Worm (Caenorhabditis elegans) whole organism, L4 larva: Measurements from ENCODE around the gene Y69A2AR.25.
A peak's percentile ranks its signal among the peaks of the same experiment; 100 is the strongest.

ENCODE experiments used
- F10B5.3 ChIP-seq: sonication (generic microtip); optimal IDR thresholded peaks from 2 replicates; lab custom pipeline; 2016; ENCODE audit warnings: mild to moderate bottlenecking, missing genetic modification characterization, missing compliant biosample characterization
- F26F4.8 ChIP-seq: fragments of 200-800 bp; sonication (Bioruptor generic); conservative IDR thresholded peaks from 2 replicates; pipeline ENCODE4 v1.3.6; 2022; ENCODE audit warnings: missing genetic modification characterization, missing compliant biosample characterization
- F49E8.2 ChIP-seq: sonication (generic microtip); optimal IDR thresholded peaks from 2 replicates; lab custom pipeline; 2016; ENCODE audit warnings: missing compliant biosample characterization, mild to moderate bottlenecking, missing genetic modification characterization, borderline replicate concordance
- T20F7.1 ChIP-seq: fragments of 200-800 bp; sonication (Bioruptor generic); optimal IDR thresholded peaks from 2 replicates; lab custom pipeline; 2018; ENCODE audit warnings: mild to moderate bottlenecking, missing genetic modification characterization, missing compliant biosample characterization
- T26A8.4 ChIP-seq: fragments of 200-800 bp; sonication (Bioruptor generic); IDR thresholded peaks from 2 replicates; pipeline ENCODE4 v1.3.6; 2022; ENCODE audit warnings: missing genetic modification characterization, missing compliant biosample characterization
- Y105C5A.15 ChIP-seq: fragments of 200-800 bp; sonication (Bioruptor generic); IDR thresholded peaks from 2 replicates; pipeline ENCODE4 v1.3.6; 2022; ENCODE audit warnings: missing genetic modification characterization, missing compliant biosample characterization
- Y48G9A.11 ChIP-seq: fragments of 200-800 bp; sonication (Bioruptor generic); IDR thresholded peaks from 2 replicates; pipeline ENCODE4 v1.3.6; 2022; ENCODE audit warnings: missing genetic modification reagents, missing genetic modification characterization, missing compliant biosample characterization
- ZK546.5 ChIP-seq, 2 experiments: sonication (generic microtip); optimal IDR thresholded peaks; 2 replicates each; lab custom pipeline; 2017; ENCODE audit warnings: missing biosample characterization in 2 of 2, missing genetic modification characterization in 2 of 2
- ceh-28 ChIP-seq: fragments of 150-350 bp; optimal IDR thresholded peaks from 2 replicates; lab custom pipeline; 2014; ENCODE audit warnings: missing biosample characterization, missing genetic modification reagents, missing genetic modification characterization
- ceh-44 ChIP-seq: fragments of 200-800 bp; sonication (Bioruptor generic); IDR thresholded peaks from 2 replicates; pipeline ENCODE4 v1.3.6; 2022; ENCODE audit warnings: missing genetic modification reagents, missing genetic modification characterization, missing compliant biosample characterization
- ceh-62 ChIP-seq: sonication (generic microtip); optimal IDR thresholded peaks from 2 replicates; lab custom pipeline; 2017; ENCODE audit warnings: missing biosample characterization, missing genetic modification characterization
- ces-1 ChIP-seq: fragments of 150-350 bp; sonication (generic microtip); optimal IDR thresholded peaks from 4 replicates; lab custom pipeline; 2014; ENCODE audit warnings: missing biosample characterization, missing genetic modification reagents, missing genetic modification characterization
- daf-12 ChIP-seq: fragments of 150-350 bp; optimal IDR thresholded peaks from 2 replicates; lab custom pipeline; 2014; ENCODE audit warnings: missing biosample characterization, missing genetic modification reagents, missing genetic modification characterization
- daf-8 ChIP-seq: fragments of 200-800 bp; sonication (Bioruptor generic); IDR thresholded peaks from 2 replicates; pipeline ENCODE4 v1.3.6; 2022; ENCODE audit warnings: missing genetic modification characterization, missing compliant biosample characterization
- dve-1 ChIP-seq: sonication (generic microtip); optimal IDR thresholded peaks from 2 replicates; lab custom pipeline; 2017; ENCODE audit warnings: antibody characterized with exemption, mild to moderate bottlenecking, missing genetic modification characterization, missing compliant biosample characterization; ENCODE audit not compliant: insufficient read depth
- hlh-30 ChIP-seq: sonication (generic microtip); optimal IDR thresholded peaks from 2 replicates; lab custom pipeline; 2017; ENCODE audit warnings: antibody characterized with exemption, mild to moderate bottlenecking, missing genetic modification characterization, missing compliant biosample characterization; ENCODE audit not compliant: insufficient read depth
- hmg-1.1 ChIP-seq: fragments of 200-800 bp; sonication (Bioruptor generic); IDR thresholded peaks from 2 replicates; pipeline ENCODE4 v1.3.6; 2022; ENCODE audit warnings: missing genetic modification reagents, missing genetic modification characterization, missing compliant biosample characterization
- lin-38 ChIP-seq: fragments of 200-800 bp; sonication (Bioruptor generic); IDR thresholded peaks from 2 replicates; pipeline ENCODE4 v1.3.6; 2022; ENCODE audit warnings: missing genetic modification reagents, missing genetic modification characterization, missing compliant biosample characterization
- lin-39 ChIP-seq: fragments of 150-350 bp; optimal IDR thresholded peaks from 2 replicates; lab custom pipeline; 2014; ENCODE audit warnings: missing biosample characterization, missing genetic modification reagents, missing genetic modification characterization
- lir-3 ChIP-seq: sonication (generic microtip); optimal IDR thresholded peaks from 2 replicates; lab custom pipeline; 2016; ENCODE audit warnings: mild to moderate bottlenecking, missing genetic modification characterization, missing compliant biosample characterization
- mdl-1 ChIP-seq, 2 experiments: fragments of 150-350 bp in 1 of 2; sonication (generic microtip) in 1 of 2; optimal IDR thresholded peaks; 2 replicates each; lab custom pipeline; 2014 to 2017; ENCODE audit warnings: missing biosample characterization in 2 of 2, missing genetic modification characterization in 2 of 2
- mxl-2 ChIP-seq: fragments of 200-800 bp; sonication (Bioruptor generic); conservative IDR thresholded peaks from 2 replicates; pipeline ENCODE4 v1.3.6; 2022; ENCODE audit warnings: missing genetic modification reagents, missing genetic modification characterization, missing compliant biosample characterization
- nhr-28 ChIP-seq: fragments of 150-350 bp; optimal IDR thresholded peaks from 2 replicates; lab custom pipeline; 2014; ENCODE audit warnings: missing biosample characterization, missing genetic modification characterization
- nhr-41 ChIP-seq: fragments of 200-800 bp; sonication (Bioruptor generic); IDR thresholded peaks from 2 replicates; pipeline ENCODE4 v1.3.6; 2022; ENCODE audit warnings: missing genetic modification reagents, missing genetic modification characterization, missing compliant biosample characterization
- nhr-48 ChIP-seq: sonication (generic microtip); optimal IDR thresholded peaks from 2 replicates; lab custom pipeline; 2016; ENCODE audit warnings: mild to moderate bottlenecking, missing genetic modification characterization, missing compliant biosample characterization
- nhr-6 ChIP-seq: fragments of 150-350 bp; optimal IDR thresholded peaks from 2 replicates; lab custom pipeline; 2014; ENCODE audit warnings: missing biosample characterization, missing genetic modification characterization
- rbr-2 ChIP-seq: sonication (generic microtip); optimal IDR thresholded peaks from 2 replicates; lab custom pipeline; 2016; ENCODE audit warnings: missing genotype, missing genetic modification characterization, missing compliant biosample characterization
- set-16 ChIP-seq: fragments of 200-800 bp; sonication (Bioruptor generic); IDR thresholded peaks from 2 replicates; pipeline ENCODE4 v1.3.6; 2022; ENCODE audit warnings: missing genetic modification reagents, missing genetic modification characterization, missing compliant biosample characterization
- snpc-4 ChIP-seq: fragments of 150-350 bp; optimal IDR thresholded peaks from 2 replicates; lab custom pipeline; 2014; ENCODE audit warnings: missing biosample characterization, missing genetic modification characterization
- tag-97 ChIP-seq: fragments of 200-800 bp; sonication (Bioruptor generic); IDR thresholded peaks from 2 replicates; pipeline ENCODE4 v1.3.6; 2022; ENCODE audit warnings: missing genetic modification characterization, missing compliant biosample characterization
- tra-1 ChIP-seq: fragments of 200-800 bp; sonication (Bioruptor generic); IDR thresholded peaks from 2 replicates; pipeline ENCODE4 v1.3.6; 2022; ENCODE audit warnings: missing genetic modification reagents, missing genetic modification characterization, missing compliant biosample characterization
- zag-1 ChIP-seq: fragments of 150-350 bp; optimal IDR thresholded peaks from 2 replicates; lab custom pipeline; 2014; ENCODE audit warnings: missing biosample characterization, missing genetic modification characterization
- zfp-2 ChIP-seq: sonication (generic microtip); optimal IDR thresholded peaks from 2 replicates; lab custom pipeline; 2016; ENCODE audit warnings: mild to moderate bottlenecking, missing genetic modification characterization, missing compliant biosample characterization
- ztf-11 ChIP-seq: fragments of 150-350 bp; optimal IDR thresholded peaks from 2 replicates; lab custom pipeline; 2014; ENCODE audit warnings: missing biosample characterization, missing genetic modification characterization

Gene Y69A2AR.25

ce11 chrIV:2572107-2572506, 3.9 kb upstream of the Y69A2AR.25 start, which contains the start of gene Y69A2AR.51:
TSS of gene Y69A2AR.51 (plus strand) at chrIV:2572407.
- TF ChIP-seq ZK546.5 (tag; optimal IDR thresholded peaks at IDR 0.05; lab: Kevin White, UChicago) = no peak
- TF ChIP-seq F49E8.2 (tag; lab: Kevin White, UChicago) = no peak
- no peak for TF ChIP-seq rbr-2 (tag; lab: Kevin White, UChicago)
- TF ChIP-seq T20F7.1 (GFP tag; lab: Kevin White, UChicago) = no peak
- TF ChIP-seq mxl-2 = no peak
- no peak for TF ChIP-seq daf-12
- no peak for TF ChIP-seq ceh-62
- TF ChIP-seq daf-8 = no peak
- no peak for TF ChIP-seq snpc-4 (tag; lab: Kevin White, UChicago)
- no peak for TF ChIP-seq lir-3 (tag; lab: Kevin White, UChicago)
- TF ChIP-seq Y105C5A.15 = no peak
- no peak for TF ChIP-seq lin-39 (tag; lab: Kevin White, UChicago)
- TF ChIP-seq hlh-30 = no peak
- no peak for TF ChIP-seq nhr-28 (tag; lab: Kevin White, UChicago)
- TF ChIP-seq tra-1 (GFP tag; lab: Robert Waterston, UW) = no peak

- no peak for TF ChIP-seq daf-12
- TF ChIP-seq T26A8.4 (GFP tag; lab: Robert Waterston, UW) = no peak
- no peak for TF ChIP-seq rbr-2 (tag; lab: Kevin White, UChicago)
- no peak for TF ChIP-seq set-16 (GFP tag; lab: Robert Waterston, UW)
- no peak for TF ChIP-seq ceh-28 (tag; lab: Kevin White, UChicago)
- TF ChIP-seq F10B5.3 (tag; lab: Kevin White, UChicago) = no peak
- TF ChIP-seq hmg-1.1 (GFP tag; lab: Robert Waterston, UW) = no peak
- TF ChIP-seq, all 104 proteins: peak for 0
Measured at ce11 chrIV:2563969-2564368, 4.2 kb downstream of the Y69A2AR.25 start, which contains the start of gene Y69A2AR.24. TSS of gene Y69A2AR.24 (minus strand) at chrIV:2564069.

ce11 chrIV:2562071-2562470, 6.1 kb downstream of the Y69A2AR.25 start, which contains the start of gene Y69A2AR.50:
TSS of gene Y69A2AR.50 (plus strand) at chrIV:2562371.
- TF ChIP-seq zag-1 (tag; lab: Kevin White, UChicago) (no peak), Y48G9A.11 (GFP tag; lab: Robert Waterston, UW) (no peak), zfp-2 (tag; lab: Kevin White, UChicago) (no peak), nhr-28 (tag; lab: Kevin White, UChicago) (no peak), dve-1 (tag; lab: Kevin White, UChicago) (no peak)

ce11 chrIV:2561358-2561757, 6.8 kb downstream of the Y69A2AR.25 start, which contains the start of gene Y69A2AR.46:
TSS of gene Y69A2AR.46 (plus strand) at chrIV:2561658.
- TF ChIP-seq lin-38 (GFP tag; lab: Robert Waterston, UW) (no peak), lir-3 (tag; lab: Kevin White, UChicago) (no peak), zag-1 (tag; lab: Kevin White, UChicago) (no peak), tag-97 (GFP tag; lab: Robert Waterston, UW) (no peak), nhr-41 (no peak), ces-1 (no peak), nhr-6 (tag; lab: Kevin White, UChicago) (no peak), nhr-48 (no peak), ceh-44 (GFP tag; lab: Robert Waterston, UW) (no peak), ztf-11 (no peak), mdl-1 (tag; optimal IDR thresholded peaks at IDR 0.05; lab: Kevin White, UChicago) (no peak), F26F4.8 (GFP tag; lab: Robert Waterston, UW) (no peak)

ce11 chrIV:2556211-2556610, 12.0 kb downstream of the Y69A2AR.25 start:
- TF ChIP-seq zag-1 (tag; lab: Kevin White, UChicago) = no peak
- TF ChIP-seq ceh-28 (tag; lab: Kevin White, UChicago) = peak; percentile 74
- TF ChIP-seq, all 104 proteins: peak for 1
